Worm (Caenorhabditis elegans) whole organism, young adult: ENCODE measurements around the gene clec-175.

Experiments
- C17E4.6 ChIP-seq: fragments of 200-800 bp; sonication (Bioruptor generic); IDR thresholded peaks from 2 replicates; pipeline ENCODE4 v1.3.6; 2022; ENCODE audit warnings: missing genetic modification reagents, missing genetic modification characterization, missing compliant biosample characterization
- F37B4.10 ChIP-seq: fragments of 200-800 bp; sonication (Bioruptor generic); IDR thresholded peaks from 2 replicates; pipeline ENCODE4 v1.3.6; 2022; ENCODE audit warnings: missing genetic modification characterization, missing compliant biosample characterization
- F39B2.1 ChIP-seq: fragments of 200-800 bp; sonication (Bioruptor generic); IDR thresholded peaks from 2 replicates; pipeline ENCODE4 v1.3.6; 2022; ENCODE audit warnings: missing genetic modification reagents, missing genetic modification characterization, missing compliant biosample characterization
- F55B11.4 ChIP-seq: sonication (generic microtip); optimal IDR thresholded peaks from 2 replicates; lab custom pipeline; 2016; ENCODE audit warnings: missing compliant biosample characterization, missing genetic modification characterization, borderline replicate concordance; ENCODE audit not compliant: insufficient read depth
- F57A8.1 ChIP-seq: fragments of 200-800 bp; sonication (Bioruptor generic); optimal IDR thresholded peaks from 2 replicates; lab custom pipeline; 2018; ENCODE audit warnings: mild to moderate bottlenecking, missing genetic modification characterization, moderate library complexity, missing compliant biosample characterization
- F57C9.4 ChIP-seq: sonication (generic microtip); optimal IDR thresholded peaks from 2 replicates; lab custom pipeline; 2017; ENCODE audit warnings: mild to moderate bottlenecking, missing genetic modification characterization, missing compliant biosample characterization
- Y56A3A.18 ChIP-seq: fragments of 200-800 bp; sonication (Bioruptor generic); IDR thresholded peaks from 2 replicates; pipeline ENCODE4 v1.3.6; 2022; ENCODE audit warnings: missing genetic modification reagents, missing genetic modification characterization, missing compliant biosample characterization
- aptf-3 ChIP-seq: fragments of 200-800 bp; sonication (Bioruptor generic); IDR thresholded peaks from 2 replicates; pipeline ENCODE4 v1.3.6; 2022; ENCODE audit warnings: missing genetic modification characterization, missing compliant biosample characterization
- bed-1 ChIP-seq: fragments of 200-800 bp; sonication (Bioruptor generic); IDR thresholded peaks from 2 replicates; pipeline ENCODE4 v1.3.6; 2022; ENCODE audit warnings: missing genetic modification reagents, missing genetic modification characterization, missing compliant biosample characterization
- ccch-3 ChIP-seq: fragments of 200-800 bp; sonication (Bioruptor generic); optimal IDR thresholded peaks from 2 replicates; lab custom pipeline; 2018; ENCODE audit warnings: mild to moderate bottlenecking, missing genetic modification characterization, missing compliant biosample characterization
- cebp-1 ChIP-seq, 2 experiments: fragments of 200-800 bp in 1 of 2; sonication (Bioruptor generic) in 1 of 2; sonication (generic microtip) in 1 of 2; IDR thresholded peaks in 1 of 2; optimal IDR thresholded peaks in 1 of 2; 2 replicates each; pipeline versions ENCODE4 v1.3.6 to Lab custom; 2017 to 2022; ENCODE audit warnings: missing compliant biosample characterization in 2 of 2, missing genetic modification characterization in 2 of 2, mild to moderate bottlenecking in 1 of 2, missing genetic modification reagents in 1 of 2, moderate library complexity in 1 of 2
- ceh-100 ChIP-seq: fragments of 200-800 bp; sonication (Bioruptor generic); IDR thresholded peaks from 2 replicates; pipeline ENCODE4 v1.3.6; 2022; ENCODE audit warnings: missing genetic modification reagents, missing genetic modification characterization, missing compliant biosample characterization
- ceh-27 ChIP-seq: fragments of 200-800 bp; sonication (Bioruptor generic); optimal IDR thresholded peaks from 2 replicates; lab custom pipeline; 2018; ENCODE audit warnings: mild to moderate bottlenecking, missing genetic modification characterization, moderate library complexity, missing compliant biosample characterization
- ceh-79 ChIP-seq: sonication (generic microtip); optimal IDR thresholded peaks from 2 replicates; lab custom pipeline; 2017; ENCODE audit warnings: mild to moderate bottlenecking, missing genetic modification characterization, missing compliant biosample characterization
- dpl-1 ChIP-seq: fragments of 150-350 bp; optimal IDR thresholded peaks from 2 replicates; lab custom pipeline; 2014; ENCODE audit warnings: missing biosample characterization, missing genetic modification reagents, missing genetic modification characterization
- egl-44 ChIP-seq: fragments of 200-800 bp; sonication (Bioruptor generic); IDR thresholded peaks from 2 replicates; pipeline ENCODE4 v1.3.6; 2022; ENCODE audit warnings: missing genetic modification reagents, missing genetic modification characterization, missing compliant biosample characterization
- egrh-3 ChIP-seq: fragments of 200-800 bp; sonication (Bioruptor generic); IDR thresholded peaks from 2 replicates; pipeline ENCODE4 v1.3.6; 2022; ENCODE audit warnings: missing genetic modification reagents, missing genetic modification characterization, missing compliant biosample characterization
- hrde-1 ChIP-seq: sonication (generic microtip); optimal IDR thresholded peaks from 2 replicates; lab custom pipeline; 2016; ENCODE audit warnings: missing genetic modification characterization, mild to moderate bottlenecking, missing compliant biosample characterization, moderate library complexity, missing genotype, missing genetic modification reagents, borderline replicate concordance
- hsf-1 ChIP-seq: fragments of 200-800 bp; sonication (Bioruptor generic); IDR thresholded peaks from 2 replicates; pipeline ENCODE4 v1.3.6; 2022; ENCODE audit warnings: missing genetic modification reagents, missing genetic modification characterization, missing compliant biosample characterization
- let-526 ChIP-seq: fragments of 200-800 bp; sonication (Bioruptor generic); IDR thresholded peaks from 2 replicates; pipeline ENCODE4 v1.3.6; 2022; ENCODE audit warnings: missing genetic modification reagents, missing genetic modification characterization, missing compliant biosample characterization
- lin-40 ChIP-seq: sonication (generic microtip); optimal IDR thresholded peaks from 2 replicates; lab custom pipeline; 2016; ENCODE audit warnings: missing genetic modification characterization, mild to moderate bottlenecking, missing compliant biosample characterization, missing genotype, missing genetic modification reagents
- lin-54 ChIP-seq: fragments of 200-800 bp; sonication (Bioruptor generic); optimal IDR thresholded peaks from 2 replicates; lab custom pipeline; 2018; ENCODE audit warnings: mild to moderate bottlenecking, missing genetic modification characterization, missing compliant biosample characterization
- lsl-1 ChIP-seq: fragments of 200-800 bp; sonication (Bioruptor generic); optimal IDR thresholded peaks from 2 replicates; lab custom pipeline; 2018; ENCODE audit warnings: mild to moderate bottlenecking, missing genetic modification characterization, moderate library complexity, missing compliant biosample characterization
- madf-10 ChIP-seq: sonication (generic microtip); optimal IDR thresholded peaks from 2 replicates; lab custom pipeline; 2016; ENCODE audit warnings: mild to moderate bottlenecking, missing genetic modification characterization, missing compliant biosample characterization
- madf-6 ChIP-seq: fragments of 200-800 bp; sonication (Bioruptor generic); IDR thresholded peaks from 2 replicates; pipeline ENCODE4 v1.3.6; 2022; ENCODE audit warnings: missing genetic modification reagents, missing genetic modification characterization, missing compliant biosample characterization
- mcd-1 ChIP-seq: fragments of 200-800 bp; sonication (Bioruptor generic); IDR thresholded peaks from 2 replicates; pipeline ENCODE4 v1.3.6; 2022; ENCODE audit warnings: missing genetic modification reagents, missing genetic modification characterization, missing compliant biosample characterization
- nhr-120 ChIP-seq: fragments of 200-800 bp; sonication (Bioruptor generic); IDR thresholded peaks from 2 replicates; pipeline ENCODE4 v1.3.6; 2022; ENCODE audit warnings: missing genetic modification characterization, missing compliant biosample characterization
- nhr-179 ChIP-seq: sonication (generic microtip); optimal IDR thresholded peaks from 2 replicates; lab custom pipeline; 2016; ENCODE audit warnings: mild to moderate bottlenecking, missing genetic modification characterization, missing compliant biosample characterization
- nhr-90 ChIP-seq: sonication (generic microtip); optimal IDR thresholded peaks from 2 replicates; lab custom pipeline; 2016; ENCODE audit warnings: missing genotype, mild to moderate bottlenecking, missing genetic modification characterization, missing compliant biosample characterization
- pbrm-1 ChIP-seq: fragments of 200-800 bp; sonication (Bioruptor generic); IDR thresholded peaks from 2 replicates; pipeline ENCODE4 v1.3.6; 2022; ENCODE audit warnings: missing genetic modification reagents, missing genetic modification characterization, missing compliant biosample characterization
- rpc-1 ChIP-seq, 2 experiments: fragments of 150-350 bp in 1 of 2; sonication (generic microtip) in 1 of 2; optimal IDR thresholded peaks; 2 replicates each; lab custom pipeline; 2014 to 2018; ENCODE audit warnings: missing biosample characterization in 1 of 2, missing genetic modification characterization in 1 of 2, missing genetic modification reagents in 1 of 2, missing genotype in 1 of 2
- sdz-38 ChIP-seq: sonication (generic microtip); optimal IDR thresholded peaks from 2 replicates; lab custom pipeline; 2016; ENCODE audit warnings: missing genotype, missing genetic modification characterization, missing compliant biosample characterization
- somi-1 ChIP-seq: fragments of 200-800 bp; sonication (Bioruptor generic); optimal IDR thresholded peaks from 2 replicates; lab custom pipeline; 2018; ENCODE audit warnings: mild to moderate bottlenecking, missing genetic modification characterization, missing compliant biosample characterization
- tbx-9 ChIP-seq: sonication (generic microtip); optimal IDR thresholded peaks from 2 replicates; lab custom pipeline; 2016; ENCODE audit warnings: borderline replicate concordance, missing genetic modification characterization, inconsistent platforms, missing compliant biosample characterization
- tlf-1 ChIP-seq: fragments of 200-800 bp; sonication (Bioruptor generic); optimal IDR thresholded peaks from 2 replicates; lab custom pipeline; 2018; ENCODE audit warnings: mild to moderate bottlenecking, missing genetic modification characterization, missing compliant biosample characterization
- unc-130 ChIP-seq: sonication (generic microtip); optimal IDR thresholded peaks from 2 replicates; lab custom pipeline; 2016; ENCODE audit warnings: missing genetic modification reagents, missing genetic modification characterization, missing compliant biosample characterization
- xnd-1 ChIP-seq: sonication (generic microtip); optimal IDR thresholded peaks from 2 replicates; lab custom pipeline; 2016; ENCODE audit warnings: missing genotype, missing genetic modification reagents, missing genetic modification characterization, missing compliant biosample characterization
- zfh-2 ChIP-seq: fragments of 200-800 bp; sonication (Bioruptor generic); conservative IDR thresholded peaks from 2 replicates; pipeline ENCODE4 v1.3.6; 2022; ENCODE audit warnings: missing genetic modification reagents, missing genetic modification characterization, missing compliant biosample characterization
- ztf-26 ChIP-seq: sonication (generic microtip); optimal IDR thresholded peaks from 2 replicates; lab custom pipeline; 2017; ENCODE audit warnings: missing genetic modification characterization, missing compliant biosample characterization
- ztf-28 ChIP-seq: fragments of 200-800 bp; sonication (Bioruptor generic); IDR thresholded peaks from 2 replicates; pipeline ENCODE4 v1.3.6; 2022; ENCODE audit warnings: missing genetic modification reagents, missing genetic modification characterization, missing compliant biosample characterization

The clec-175 gene

DNA sequence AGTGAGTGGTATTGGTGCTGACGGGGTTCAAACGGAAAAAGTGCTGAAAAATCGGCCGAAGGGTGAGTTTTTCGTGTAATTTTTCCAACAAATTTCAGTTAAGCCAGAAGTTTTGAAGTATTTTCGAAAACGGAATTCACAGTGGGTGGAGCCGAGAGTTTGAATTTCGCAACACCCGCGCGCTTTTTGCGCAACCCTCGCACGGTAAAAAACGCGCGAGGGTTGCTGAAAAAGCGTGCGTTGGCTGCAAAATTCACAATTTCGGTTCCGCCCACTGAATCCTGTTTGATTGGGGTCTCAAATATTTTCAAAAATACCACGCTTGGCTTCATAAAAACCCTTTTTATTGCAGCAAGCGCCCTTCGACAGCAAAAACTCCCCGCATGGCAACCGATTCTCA, 25.2 kb downstream of the clec-175 start (continued):
- TF ChIP-seq madf-6: peak; percentile 67
- TF ChIP-seq F57C9.4: no peak
- TF ChIP-seq bed-1 (GFP tag; lab: Robert Waterston, UW): no peak
- no peak for TF ChIP-seq aptf-3 (GFP tag; lab: Robert Waterston, UW)
- no peak; the same call in 1 of the 2 replicates for TF ChIP-seq egrh-3
- TF ChIP-seq nhr-90 (tag; lab: Kevin White, UChicago): no peak
- TF ChIP-seq unc-130 (GFP tag; lab: Kevin White, UChicago): no peak
- TF ChIP-seq hsf-1 (GFP tag; lab: Robert Waterston, UW): 0 out of 2 replicates have a peak, but pooled peaks have one; percentile 30
- TF ChIP-seq nhr-179 (tag; lab: Kevin White, UChicago): no peak
- TF ChIP-seq rpc-1 (optimal IDR thresholded peaks at IDR 0.05; lab: Kevin White, UChicago): peak; percentile 19
- no peak for TF ChIP-seq rpc-1 (tag; optimal IDR thresholded peaks at IDR 0.05; lab: Kevin White, UChicago)
- peak; percentile 30 for TF ChIP-seq dpl-1 (GFP tag; lab: Kevin White, UChicago)
- no peak for TF ChIP-seq F57A8.1 (GFP tag; lab: Kevin White, UChicago)
- no peak for TF ChIP-seq egl-44
- TF ChIP-seq Y56A3A.18 (GFP tag; lab: Robert Waterston, UW): no peak
- TF ChIP-seq zfh-2 (GFP tag; lab: Robert Waterston, UW): 0 out of 2 replicates have a peak, but pooled peaks have one; percentile 13
- no peak for TF ChIP-seq F55B11.4 (tag; lab: Kevin White, UChicago)
- TF ChIP-seq mcd-1 (GFP tag; lab: Robert Waterston, UW): 0 out of 2 replicates have a peak, but pooled peaks have one; percentile 42
- TF ChIP-seq lsl-1 (GFP tag; lab: Kevin White, UChicago): peak; percentile 58
- TF ChIP-seq cebp-1 (GFP tag; IDR thresholded peaks at IDR 0.05; lab: Robert Waterston, UW): no peak
- peak; percentile 91 for TF ChIP-seq cebp-1 (tag; optimal IDR thresholded peaks at IDR 0.05; lab: Kevin White, UChicago)
- TF ChIP-seq tlf-1 (GFP tag; lab: Kevin White, UChicago): no peak
- no peak for TF ChIP-seq ztf-26 (tag; lab: Kevin White, UChicago)
- TF ChIP-seq lin-40: no peak
- peak; percentile 54 for TF ChIP-seq lin-54 (GFP tag; lab: Kevin White, UChicago)
- TF ChIP-seq ceh-100 (GFP tag; lab: Robert Waterston, UW): no peak
- TF ChIP-seq tbx-9 (tag; lab: Kevin White, UChicago): no peak
- TF ChIP-seq hrde-1: no peak
- peak; percentile 56; the same call in 1 of the 2 replicates for TF ChIP-seq ztf-28 (GFP tag; lab: Robert Waterston, UW)
- no peak for TF ChIP-seq ccch-3 (GFP tag; lab: Kevin White, UChicago)

- TF ChIP-seq madf-10 (no peak), ceh-27 (GFP tag; lab: Kevin White, UChicago) (no peak), somi-1 (GFP tag; lab: Kevin White, UChicago) (no peak), ceh-79 (tag; lab: Kevin White, UChicago) (no peak), nhr-179 (tag; lab: Kevin White, UChicago) (no peak), xnd-1 (tag; lab: Kevin White, UChicago) (no peak), let-526 (GFP tag; lab: Robert Waterston, UW) (no peak), madf-6 (no peak), tlf-1 (GFP tag; lab: Kevin White, UChicago) (no peak), sdz-38 (tag; lab: Kevin White, UChicago) (no peak), F39B2.1 (no peak), C17E4.6 (no peak), pbrm-1 (GFP tag; lab: Robert Waterston, UW) (no peak), nhr-120 (GFP tag; lab: Robert Waterston, UW) (no peak), F37B4.10 (no peak)
Measured at ce11 chrIV:4448343-4448742, 26.2 kb downstream of the clec-175 start.
